Worm (Caenorhabditis elegans) whole organism, L3 larva: Measurements from ENCODE around the gene ptp-4A2.
A peak's percentile ranks its signal among the peaks of the same experiment; 100 is the strongest.

Source experiments
- R02D3.7 ChIP-seq: fragments of 150-350 bp; optimal IDR thresholded peaks from 2 replicates; lab custom pipeline; 2014; ENCODE audit warnings: missing biosample characterization, missing genetic modification characterization
- ZK546.5 ChIP-seq: sonication (generic microtip); optimal IDR thresholded peaks from 2 replicates; lab custom pipeline; 2017; ENCODE audit warnings: missing biosample characterization, missing genetic modification characterization
- aly-2 ChIP-seq: fragments of 150-350 bp; optimal IDR thresholded peaks from 2 replicates; lab custom pipeline; 2014; ENCODE audit warnings: missing biosample characterization, missing genetic modification characterization
- ceh-28 ChIP-seq: fragments of 150-350 bp; optimal IDR thresholded peaks from 2 replicates; lab custom pipeline; 2014; ENCODE audit warnings: missing biosample characterization, missing genetic modification reagents, missing genetic modification characterization
- ceh-82 ChIP-seq: fragments of 150-350 bp; optimal IDR thresholded peaks from 2 replicates; lab custom pipeline; 2014; ENCODE audit warnings: missing biosample characterization, missing genetic modification characterization
- ceh-9 ChIP-seq: sonication (generic microtip); optimal IDR thresholded peaks from 2 replicates; lab custom pipeline; 2018; ENCODE audit warnings: missing biosample characterization, missing genetic modification characterization
- daf-12 ChIP-seq: fragments of 150-350 bp; optimal IDR thresholded peaks from 2 replicates; lab custom pipeline; 2014; ENCODE audit warnings: missing biosample characterization, missing genetic modification reagents, missing genetic modification characterization
- egl-27 ChIP-seq: sonication (generic microtip); optimal IDR thresholded peaks from 4 replicates; lab custom pipeline; 2017; ENCODE audit warnings: missing biosample characterization, missing genetic modification reagents, missing genetic modification characterization
- elt-1 ChIP-seq: fragments of 150-350 bp; optimal IDR thresholded peaks from 2 replicates; lab custom pipeline; 2014; ENCODE audit warnings: missing biosample characterization, missing genetic modification characterization
- elt-2 ChIP-seq: sonication (generic microtip); optimal IDR thresholded peaks from 2 replicates; lab custom pipeline; 2016; ENCODE audit warnings: missing genetic modification reagents, mild to moderate bottlenecking, missing genetic modification characterization, missing compliant biosample characterization
- elt-3 ChIP-seq, 3 experiments: fragments of 150-350 bp in 1 of 3; sonication (generic microtip) in 2 of 3; optimal IDR thresholded peaks; 2 replicates in 2 of 3; 4 replicates in 1 of 3; lab custom pipeline; 2014 to 2017; ENCODE audit warnings: missing biosample characterization in 3 of 3, missing genetic modification characterization in 3 of 3
- eor-1 ChIP-seq, 2 experiments: fragments of 150-350 bp; optimal IDR thresholded peaks; 2 replicates each; lab custom pipeline; 2014 to 2018; ENCODE audit warnings: missing biosample characterization in 2 of 2, missing genetic modification characterization in 2 of 2
- fkh-10 ChIP-seq: sonication (generic microtip); optimal IDR thresholded peaks from 2 replicates; lab custom pipeline; 2017; ENCODE audit warnings: missing biosample characterization, missing genetic modification reagents, missing genetic modification characterization
- fos-1 ChIP-seq: fragments of 150-350 bp; optimal IDR thresholded peaks from 2 replicates; lab custom pipeline; 2014; ENCODE audit warnings: missing biosample characterization, missing genetic modification characterization
- jun-1 ChIP-seq: fragments of 150-350 bp; optimal IDR thresholded peaks from 2 replicates; lab custom pipeline; 2014; ENCODE audit warnings: missing biosample characterization, missing genetic modification reagents, missing genetic modification characterization
- lin-15B ChIP-seq: fragments of 150-350 bp; optimal IDR thresholded peaks from 2 replicates; lab custom pipeline; 2014; ENCODE audit warnings: missing biosample characterization, missing genetic modification characterization
- lin-39 ChIP-seq: fragments of 150-350 bp; optimal IDR thresholded peaks from 2 replicates; lab custom pipeline; 2018; ENCODE audit warnings: missing biosample characterization, missing genetic modification reagents, missing genetic modification characterization
- lsy-12 ChIP-seq: sonication (generic microtip); optimal IDR thresholded peaks from 2 replicates; lab custom pipeline; 2016; ENCODE audit warnings: mild to moderate bottlenecking, missing genetic modification characterization, missing compliant biosample characterization
- mdl-1 ChIP-seq: fragments of 150-350 bp; optimal IDR thresholded peaks from 2 replicates; lab custom pipeline; 2014; ENCODE audit warnings: missing biosample characterization, missing genetic modification characterization
- mml-1 ChIP-seq: fragments of 150-350 bp; sonication (generic microtip); optimal IDR thresholded peaks from 3 replicates; lab custom pipeline; 2014; ENCODE audit warnings: missing biosample characterization, missing genetic modification characterization
- nfya-1 ChIP-seq: sonication (generic microtip); optimal IDR thresholded peaks from 2 replicates; lab custom pipeline; 2017; ENCODE audit warnings: missing genetic modification characterization, mild to moderate bottlenecking, missing compliant biosample characterization, antibody characterized with exemption, moderate library complexity; ENCODE audit not compliant: insufficient read depth
- nhr-11 ChIP-seq: fragments of 150-350 bp; optimal IDR thresholded peaks from 2 replicates; lab custom pipeline; 2014; ENCODE audit warnings: missing biosample characterization, missing genetic modification characterization
- nhr-12 ChIP-seq: fragments of 150-350 bp; optimal IDR thresholded peaks from 2 replicates; lab custom pipeline; 2014; ENCODE audit warnings: missing biosample characterization, missing genetic modification characterization
- nhr-237 ChIP-seq: fragments of 150-350 bp; optimal IDR thresholded peaks from 2 replicates; lab custom pipeline; 2014; ENCODE audit warnings: missing biosample characterization, missing genetic modification characterization
- nhr-25 ChIP-seq: sonication (generic microtip); optimal IDR thresholded peaks from 2 replicates; lab custom pipeline; 2017; ENCODE audit warnings: missing biosample characterization, missing genetic modification characterization
- nhr-28 ChIP-seq: fragments of 150-350 bp; optimal IDR thresholded peaks from 2 replicates; lab custom pipeline; 2014; ENCODE audit warnings: missing biosample characterization, missing genetic modification characterization
- nhr-43 ChIP-seq: sonication (generic microtip); optimal IDR thresholded peaks from 2 replicates; lab custom pipeline; 2016; ENCODE audit warnings: mild to moderate bottlenecking, missing genetic modification characterization, missing compliant biosample characterization; ENCODE audit not compliant: poor library complexity, severe bottlenecking
- nhr-67 ChIP-seq: fragments of 150-350 bp; optimal IDR thresholded peaks from 2 replicates; lab custom pipeline; 2014; ENCODE audit warnings: missing biosample characterization, missing genetic modification characterization
- nhr-76 ChIP-seq: fragments of 150-350 bp; sonication (generic microtip); optimal IDR thresholded peaks from 5 replicates; lab custom pipeline; 2014; ENCODE audit warnings: missing biosample characterization, missing genetic modification characterization
- pha-4 ChIP-seq: fragments of 150-350 bp; optimal IDR thresholded peaks from 2 replicates; lab custom pipeline; 2014; ENCODE audit warnings: missing biosample characterization, missing genetic modification reagents, missing genetic modification characterization
- pqm-1 ChIP-seq: fragments of 150-350 bp; optimal IDR thresholded peaks from 2 replicates; lab custom pipeline; 2017; ENCODE audit warnings: missing biosample characterization, missing genetic modification characterization, inconsistent platforms
- skn-1 ChIP-seq: fragments of 150-350 bp; optimal IDR thresholded peaks from 2 replicates; lab custom pipeline; 2014; ENCODE audit warnings: missing biosample characterization, missing genetic modification characterization
- unc-39 ChIP-seq: sonication (generic microtip); optimal IDR thresholded peaks from 4 replicates; lab custom pipeline; 2017; ENCODE audit warnings: missing biosample characterization, missing genetic modification characterization
- unc-62 ChIP-seq: fragments of 150-350 bp; sonication (generic microtip); optimal IDR thresholded peaks from 4 replicates; lab custom pipeline; 2014; ENCODE audit warnings: missing biosample characterization, missing genetic modification reagents, missing genetic modification characterization
- zag-1 ChIP-seq: fragments of 150-350 bp; optimal IDR thresholded peaks from 2 replicates; lab custom pipeline; 2014; ENCODE audit warnings: missing biosample characterization, missing genetic modification characterization
- ztf-11 ChIP-seq: fragments of 150-350 bp; optimal IDR thresholded peaks from 2 replicates; lab custom pipeline; 2014; ENCODE audit warnings: missing biosample characterization, missing genetic modification characterization
- ztf-4 ChIP-seq: fragments of 150-350 bp; optimal IDR thresholded peaks from 2 replicates; lab custom pipeline; 2014; ENCODE audit warnings: missing biosample characterization, missing genetic modification characterization

ptp-4A2 gene

ce11 chrX:3959221-3959620 is 16.1 kb upstream of the ptp-4A2 start:
- TF ChIP-seq nhr-43 (tag; lab: Kevin White, UChicago) (no peak), elt-3 (tag; optimal IDR thresholded peaks at IDR 0.05; lab: Kevin White, UChicago) (no peak), lin-39 (tag; lab: Kevin White, UChicago) (peak; percentile 44), unc-39 (no peak), daf-12 (no peak)

- TF ChIP-seq nhr-28 (tag; lab: Kevin White, UChicago) (no peak), lin-39 (tag; lab: Kevin White, UChicago) (no peak), eor-1 (tag; optimal IDR thresholded peaks at IDR 0.05; lab: Kevin White, UChicago) (no peak), elt-3 (tag; optimal IDR thresholded peaks at IDR 0.05; lab: Kevin White, UChicago) (no peak), ztf-4 (tag; lab: Kevin White, UChicago) (no peak), pqm-1 (tag; lab: Kevin White, UChicago) (no peak), ztf-11 (tag; lab: Kevin White, UChicago) (no peak), aly-2 (tag; lab: Kevin White, UChicago) (no peak), lin-15B (tag; lab: Kevin White, UChicago) (no peak), mml-1 (tag; lab: Kevin White, UChicago) (no peak), R02D3.7 (tag; lab: Kevin White, UChicago) (no peak), mdl-1 (tag; lab: Kevin White, UChicago) (no peak), nhr-43 (tag; lab: Kevin White, UChicago) (no peak), daf-12 (no peak)
- TF ChIP-seq, all 47 proteins: peak for 0
Measured at ce11 chrX:3958252-3958651, 15.1 kb upstream of the ptp-4A2 start, which contains the start of gene lin-18. Gene lin-18, plus strand, starts transcription at chrX:3958552.

- TF ChIP-seq nhr-12 (tag; lab: Kevin White, UChicago) (no peak), nfya-1 (tag; lab: Kevin White, UChicago) (peak; percentile 23), eor-1 (tag; optimal IDR thresholded peaks at IDR 0.05; lab: Kevin White, UChicago) (no peak)
Measured at ce11 chrX:3957475-3958204, 14.5 kb upstream of the ptp-4A2 start.

ce11 chrX:3952737-3953136 is 9.6 kb upstream of the ptp-4A2 start:
- TF ChIP-seq fkh-10 (GFP tag; lab: Kevin White, UChicago) = no peak
- peak; percentile 81 for TF ChIP-seq elt-2 (tag; lab: Kevin White, UChicago)
- no peak for TF ChIP-seq nhr-11 (tag; lab: Kevin White, UChicago)
- no peak for TF ChIP-seq daf-12
- peak; percentile 28 for TF ChIP-seq pqm-1 (tag; lab: Kevin White, UChicago)
- peak; percentile 12 for TF ChIP-seq pha-4 (tag; lab: Kevin White, UChicago)
- no peak for TF ChIP-seq R02D3.7 (tag; lab: Kevin White, UChicago)

ce11 chrX:3949763-3950162 is 6.7 kb upstream of the ptp-4A2 start:
- TF ChIP-seq R02D3.7 (tag; lab: Kevin White, UChicago) (no peak), ztf-4 (tag; lab: Kevin White, UChicago) (no peak), lsy-12 (tag; lab: Kevin White, UChicago) (no peak), unc-39 (no peak), mml-1 (tag; lab: Kevin White, UChicago) (no peak), pqm-1 (tag; lab: Kevin White, UChicago) (no peak), elt-1 (tag; lab: Kevin White, UChicago) (no peak), nhr-76 (tag; lab: Kevin White, UChicago) (no peak), ceh-82 (tag; lab: Kevin White, UChicago) (no peak), zag-1 (no peak), ceh-9 (tag; lab: Kevin White, UChicago) (no peak), aly-2 (tag; lab: Kevin White, UChicago) (no peak), lin-15B (tag; lab: Kevin White, UChicago) (no peak), ztf-11 (tag; lab: Kevin White, UChicago) (no peak), fkh-10 (GFP tag; lab: Kevin White, UChicago) (no peak), ZK546.5 (tag; lab: Kevin White, UChicago) (no peak), mdl-1 (tag; lab: Kevin White, UChicago) (no peak)

DNA sequence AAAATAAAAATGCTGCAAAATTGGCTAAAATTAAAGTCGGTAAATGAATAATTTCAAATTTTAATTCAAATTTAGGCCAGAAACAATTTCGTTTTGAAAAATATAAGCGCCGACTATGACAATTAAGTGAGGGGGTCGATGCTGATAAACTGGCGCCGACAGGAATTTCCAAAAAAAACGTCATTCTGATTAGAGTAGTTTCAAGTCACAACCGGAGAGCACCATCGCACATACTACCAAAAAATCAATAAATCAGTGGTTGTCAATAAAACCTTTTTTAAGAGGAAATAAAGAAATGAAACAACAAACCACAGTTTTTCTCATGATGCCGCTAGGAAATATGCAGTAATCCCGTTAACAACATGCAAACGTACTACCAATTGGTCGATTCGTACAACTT is 5.9 kb upstream of the ptp-4A2 start:
- TF ChIP-seq lin-15B (tag; lab: Kevin White, UChicago) (no peak), skn-1 (peak; percentile 28), egl-27 (no peak), eor-1 (tag; optimal IDR thresholded peaks at IDR 0.05; lab: Kevin White, UChicago) (no peak), fos-1 (tag; lab: Kevin White, UChicago) (no peak), mdl-1 (tag; lab: Kevin White, UChicago) (no peak), nhr-12 (tag; lab: Kevin White, UChicago) (no peak), pqm-1 (tag; lab: Kevin White, UChicago) (peak; percentile 68), nhr-43 (tag; lab: Kevin White, UChicago) (no peak), elt-2 (tag; lab: Kevin White, UChicago) (peak; percentile 78), jun-1 (no peak), nhr-25 (tag; lab: Kevin White, UChicago) (no peak), ceh-82 (tag; lab: Kevin White, UChicago) (no peak), nhr-67 (tag; lab: Kevin White, UChicago) (no peak), ceh-9 (tag; lab: Kevin White, UChicago) (no peak), unc-62 (GFP tag; lab: Kevin White, UChicago) (no peak), nhr-11 (tag; lab: Kevin White, UChicago) (no peak), nfya-1 (tag; lab: Kevin White, UChicago) (no peak), nhr-237 (tag; lab: Kevin White, UChicago) (no peak), ceh-28 (tag; lab: Kevin White, UChicago) (peak; percentile 4)
